Fruit fly (Drosophila melanogaster) whole organism, pupa: ENCODE results near the gene CG5023.

ENCODE experiments used
- CG12605 ChIP-seq: fragments of 200-800 bp; sonication (Bioruptor generic); IDR thresholded peaks from 2 replicates; pipeline ENCODE4 v1.3.6; 2022; ENCODE audit warnings: missing biosample characterization, missing genetic modification characterization
- CG14655 ChIP-seq: fragments of 200-800 bp; sonication (Bioruptor generic); optimal IDR thresholded peaks from 3 replicates; lab custom pipeline; 2017; ENCODE audit warnings: mild to moderate bottlenecking, missing biosample characterization, missing genetic modification reagents, missing genetic modification characterization
- CG15710 ChIP-seq: fragments of 200-800 bp; sonication (Bioruptor generic); optimal IDR thresholded peaks from 2 replicates; lab custom pipeline; 2018; ENCODE audit warnings: missing biosample characterization, mild to moderate bottlenecking, missing genetic modification characterization, moderate library complexity
- CG17806 ChIP-seq: fragments of 200-800 bp; sonication (Bioruptor generic); optimal IDR thresholded peaks from 2 replicates; lab custom pipeline; 2018; ENCODE audit warnings: missing biosample characterization, mild to moderate bottlenecking, missing genetic modification characterization, moderate library complexity
- CG8159 ChIP-seq: fragments of 200-800 bp; sonication (Bioruptor generic); optimal IDR thresholded peaks from 3 replicates; lab custom pipeline; 2018; ENCODE audit warnings: missing biosample characterization, mild to moderate bottlenecking, missing genetic modification characterization, moderate library complexity
- D1 ChIP-seq: fragments of 200-800 bp; sonication (Bioruptor generic); optimal IDR thresholded peaks from 2 replicates; lab custom pipeline; 2018; ENCODE audit warnings: missing biosample characterization, mild to moderate bottlenecking, missing genetic modification characterization, moderate library complexity
- EcR ChIP-seq: fragments of 200-800 bp; sonication (Bioruptor generic); optimal IDR thresholded peaks from 3 replicates; lab custom pipeline; 2019; ENCODE audit warnings: missing biosample characterization, missing genetic modification characterization, mild to moderate bottlenecking, moderate library complexity, missing genetic modification reagents
- Ets98B ChIP-seq: fragments of 200-800 bp; sonication (Bioruptor generic); IDR thresholded peaks from 2 replicates; pipeline ENCODE4 v1.3.6; 2022; ENCODE audit warnings: missing biosample characterization, missing genetic modification characterization
- Pif1A ChIP-seq: fragments of 200-800 bp; sonication (Bioruptor generic); optimal IDR thresholded peaks from 3 replicates; lab custom pipeline; 2016; ENCODE audit warnings: missing biosample characterization, missing genetic modification characterization
- Pif1B ChIP-seq: fragments of 200-800 bp; sonication (Bioruptor generic); optimal IDR thresholded peaks from 3 replicates; lab custom pipeline; 2016; ENCODE audit warnings: missing biosample characterization, missing genetic modification characterization
- Snoo ChIP-seq: fragments of 200-800 bp; sonication (Bioruptor generic); optimal IDR thresholded peaks from 3 replicates; lab custom pipeline; 2017; ENCODE audit warnings: missing biosample characterization, mild to moderate bottlenecking, missing genetic modification characterization, inconsistent platforms
- fd96Ca ChIP-seq: fragments of 200-800 bp; sonication (Bioruptor generic); IDR thresholded peaks from 3 replicates; pipeline ENCODE4 v1.3.6; 2022; ENCODE audit warnings: missing biosample characterization, missing genetic modification characterization
- gl ChIP-seq: fragments of 200-800 bp; sonication (Bioruptor generic); optimal IDR thresholded peaks from 2 replicates; lab custom pipeline; 2018; ENCODE audit warnings: missing biosample characterization, mild to moderate bottlenecking, missing genetic modification characterization
- rn ChIP-seq: fragments of 200-800 bp; sonication (Bioruptor generic); IDR thresholded peaks from 2 replicates; pipeline ENCODE4 v1.3.6; 2022; ENCODE audit warnings: missing biosample characterization, missing genetic modification characterization

dm6 chr3R:20120760-20121159 lies 48.5 kb upstream of the CG5023 start, which contains the start of gene Gr92a:
- TF ChIP-seq CG17806 (tag; lab: Kevin White, UChicago) (no peak), Pif1A (GFP tag; lab: Kevin White, UChicago) (no peak), Ets98B (GFP tag; lab: Robert Waterston, UW) (no peak), D1 (tag; lab: Kevin White, UChicago) (no peak), gl (no peak), rn (GFP tag; lab: Robert Waterston, UW) (no peak), Snoo (no peak), CG12605 (GFP tag; lab: Robert Waterston, UW) (no peak), fd96Ca (no peak), EcR (GFP tag; lab: Kevin White, UChicago) (no peak), CG14655 (GFP tag; lab: Kevin White, UChicago) (no peak), CG15710 (tag; lab: Kevin White, UChicago) (no peak), CG8159 (tag; lab: Kevin White, UChicago) (no peak), Pif1B (no peak)
